Fruit fly (Drosophila melanogaster): ENCODE measurements around the gene hoe1.

Gene hoe1

DNA sequence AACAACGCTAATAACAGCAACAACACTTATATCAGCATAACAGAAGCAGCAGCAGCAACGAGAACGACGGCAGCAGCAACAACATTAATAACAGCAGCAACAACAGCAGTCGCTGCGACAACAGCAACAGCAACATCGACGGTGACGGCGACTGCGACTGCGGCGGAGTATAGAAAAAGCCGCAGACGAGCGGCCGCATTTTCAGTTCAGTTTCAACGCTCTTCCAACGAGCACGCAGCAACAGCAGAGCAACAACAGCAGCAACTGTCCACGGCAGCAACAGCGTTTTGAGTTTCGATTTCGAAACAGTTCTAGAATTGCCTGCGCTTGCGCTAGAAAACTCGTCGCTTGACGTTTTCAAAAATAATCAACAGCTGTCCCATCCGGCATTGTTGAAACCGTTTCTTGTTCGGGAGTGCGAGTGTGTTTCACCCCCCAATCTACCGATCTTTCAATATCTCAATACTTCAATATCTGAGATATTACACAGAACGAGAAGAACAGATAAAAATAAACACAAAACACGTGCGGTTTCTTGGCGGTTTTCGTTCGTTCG lies 40.2 kb downstream of the hoe1 start, which contains the start of gene CG3036 (continued):
- no peak for TF ChIP-seq CG32532 (GFP tag; IDR thresholded peaks at IDR 0.05)
- peak; percentile 6 for TF ChIP-seq Blimp-1 (GFP tag; optimal IDR thresholded peaks at IDR 0.05)
- no peak for TF ChIP-seq Dp (GFP tag; optimal IDR thresholded peaks at IDR 0.05)
- peak; percentile 27 for TF ChIP-seq CG7839 (tag; optimal IDR thresholded peaks at IDR 0.05)
- TF ChIP-seq gsb-n (tag; optimal IDR thresholded peaks at IDR 0.05), result peak; percentile 39
- no peak for TF ChIP-seq Spps (tag; optimal IDR thresholded peaks at IDR 0.05)
- no peak for TF ChIP-seq CG18764 (GFP tag; optimal IDR thresholded peaks at IDR 0.05)
- peak; percentile 42; the same call in 1 of the 2 replicates for TF ChIP-seq hbn (GFP tag; IDR thresholded peaks at IDR 0.05; ENCODE audit: partially characterized antibody)
- no peak for TF ChIP-seq tin (GFP tag; optimal IDR thresholded peaks at IDR 0.05)
- TF ChIP-seq Antp (GFP tag; optimal IDR thresholded peaks at IDR 0.05), result peak; percentile 29
- TF ChIP-seq CG5953 (GFP tag; IDR thresholded peaks at IDR 0.05), result no peak
- TF ChIP-seq Jarid2 (GFP tag; optimal IDR thresholded peaks at IDR 0.05), result peak; percentile 99
- no peak for TF ChIP-seq CG11093 (GFP tag; IDR thresholded peaks at IDR 0.05)
- 0 out of 3 replicates have a peak, but pooled peaks have one; percentile 57 for TF ChIP-seq gce (GFP tag; IDR thresholded peaks at IDR 0.05)
- no peak for TF ChIP-seq CG18619 (GFP tag; optimal IDR thresholded peaks at IDR 0.05)
- TF ChIP-seq CG16863 (GFP tag; optimal IDR thresholded peaks at IDR 0.05), result no peak
- no peak for TF ChIP-seq ap (GFP tag; IDR thresholded peaks at IDR 0.05)
- TF ChIP-seq CG12659 (GFP tag; optimal IDR thresholded peaks at IDR 0.05), result peak; percentile 14
- no peak for TF ChIP-seq C15 (GFP tag; IDR thresholded peaks at IDR 0.05)
- TF ChIP-seq nerfin-2 (GFP tag; IDR thresholded peaks at IDR 0.05; ENCODE audit: partially characterized antibody), result peak; percentile 21; the same call in 1 of the 2 replicates
- TF ChIP-seq Hmx (GFP tag; optimal IDR thresholded peaks at IDR 0.05), result no peak
- TF ChIP-seq CG14965 (GFP tag; optimal IDR thresholded peaks at IDR 0.05; ENCODE audit: borderline replicate concordance), result no peak
- TF ChIP-seq Vsx1 (GFP tag; optimal IDR thresholded peaks at IDR 0.05), result peak; percentile 6
- TF ChIP-seq gcm (GFP tag; optimal IDR thresholded peaks at IDR 0.05), result peak; percentile 38
- TF ChIP-seq Rfx (GFP tag; IDR thresholded peaks at IDR 0.05), result peak; percentile 58; the same call in 1 of the 2 replicates
- no peak for TF ChIP-seq CG30431 (GFP tag; optimal IDR thresholded peaks at IDR 0.05)
- TF ChIP-seq dm (GFP tag; optimal IDR thresholded peaks at IDR 0.05), result peak; percentile 71
- peak; percentile 27 for TF ChIP-seq chn (GFP tag; optimal IDR thresholded peaks at IDR 0.05)
- no peak for TF ChIP-seq kay (GFP tag; optimal IDR thresholded peaks at IDR 0.05)
- TF ChIP-seq slp2 (GFP tag; optimal IDR thresholded peaks at IDR 0.05), result no peak
- no peak for TF ChIP-seq CG14667 (GFP tag; IDR thresholded peaks at IDR 0.05)
- TF ChIP-seq CG6791 (GFP tag; IDR thresholded peaks at IDR 0.05; ENCODE audit: partially characterized antibody), result peak; percentile 48; the same call in 2 of the 3 replicates
- TF ChIP-seq HLH4C (GFP tag; IDR thresholded peaks at IDR 0.05; ENCODE audit: partially characterized antibody), result no peak
- 0 out of 3 replicates have a peak, but pooled peaks have one; percentile 9 for TF ChIP-seq CG11695 (GFP tag; IDR thresholded peaks at IDR 0.05)
- TF ChIP-seq sug (tag; optimal IDR thresholded peaks at IDR 0.05), result peak; percentile 32
- no peak for TF ChIP-seq Bdp1 (GFP tag; optimal IDR thresholded peaks at IDR 0.05)
- TF ChIP-seq CG4854 (GFP tag; optimal IDR thresholded peaks at IDR 0.05), result no peak
- TF ChIP-seq kni (GFP tag; optimal IDR thresholded peaks at IDR 0.05), result peak; percentile 42
- no peak for TF ChIP-seq bab2 (GFP tag; optimal IDR thresholded peaks at IDR 0.05)
- no peak for TF ChIP-seq Hr39 (optimal IDR thresholded peaks at IDR 0.05)
- no peak for TF ChIP-seq Elba2 (GFP tag; optimal IDR thresholded peaks at IDR 0.05)
- TF ChIP-seq CG15011 (GFP tag; optimal IDR thresholded peaks at IDR 0.05), result no peak
- TF ChIP-seq HmgD (GFP tag; optimal IDR thresholded peaks at IDR 0.05), result peak; percentile 48
- TF ChIP-seq dpn (GFP tag; optimal IDR thresholded peaks at IDR 0.05), result no peak
- TF ChIP-seq sd (tag; optimal IDR thresholded peaks at IDR 0.05), result peak; percentile 62
- no peak for TF ChIP-seq zf30C (GFP tag; optimal IDR thresholded peaks at IDR 0.05)
- peak; percentile 60; the same call in 2 of the 3 replicates for TF ChIP-seq mld (GFP tag; IDR thresholded peaks at IDR 0.05; ENCODE audit: partially characterized antibody)
- peak; percentile 35 for TF ChIP-seq CG2678 (tag; optimal IDR thresholded peaks at IDR 0.05)
- peak; percentile 48 for TF ChIP-seq Tbp (GFP tag; optimal IDR thresholded peaks at IDR 0.05)
- TF ChIP-seq CG13424 (tag; optimal IDR thresholded peaks at IDR 0.05), result no peak

Measured in whole organism, embryonic.